Worm (Caenorhabditis elegans) whole organism, midembryonic: ENCODE data around the gene Y42H9AR.2.

Experiments used
- cog-1 ChIP-seq: sonication (generic microtip); optimal IDR thresholded peaks from 2 replicates; lab custom pipeline; 2016; ENCODE audit warnings: missing genetic modification characterization, missing compliant biosample characterization
- klf-2 ChIP-seq: fragments of 200-800 bp; sonication (Bioruptor generic); conservative IDR thresholded peaks from 2 replicates; pipeline ENCODE4 v1.3.6; 2022; ENCODE audit warnings: missing genetic modification reagents, missing genetic modification characterization, missing compliant biosample characterization

DNA sequence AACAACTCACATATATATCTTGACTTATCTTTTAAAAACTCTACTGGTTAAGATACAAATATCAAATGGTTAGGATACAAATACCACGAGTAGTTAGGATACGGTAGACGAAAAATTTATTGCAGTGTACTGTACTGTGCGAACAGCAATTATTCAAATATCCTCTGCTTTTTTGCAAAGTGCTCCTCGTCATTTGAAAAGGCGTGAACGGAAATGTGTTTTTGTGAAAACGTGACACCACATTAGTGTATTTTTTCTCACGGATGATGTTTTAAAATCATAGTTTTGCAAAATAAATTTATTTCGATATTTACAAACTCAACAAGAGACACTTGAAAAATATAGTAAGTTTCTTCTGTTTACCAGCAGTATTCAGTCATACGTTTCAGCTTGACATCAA lies 19.1 kb downstream of the Y42H9AR.2 start, which contains the start of gene F42G8.8:
- TF ChIP-seq cog-1 (no peak), klf-2 (GFP tag; lab: Robert Waterston, UW) (no peak)
